Worm (Caenorhabditis elegans): ENCODE results near the gene C28G1.6.

DNA sequence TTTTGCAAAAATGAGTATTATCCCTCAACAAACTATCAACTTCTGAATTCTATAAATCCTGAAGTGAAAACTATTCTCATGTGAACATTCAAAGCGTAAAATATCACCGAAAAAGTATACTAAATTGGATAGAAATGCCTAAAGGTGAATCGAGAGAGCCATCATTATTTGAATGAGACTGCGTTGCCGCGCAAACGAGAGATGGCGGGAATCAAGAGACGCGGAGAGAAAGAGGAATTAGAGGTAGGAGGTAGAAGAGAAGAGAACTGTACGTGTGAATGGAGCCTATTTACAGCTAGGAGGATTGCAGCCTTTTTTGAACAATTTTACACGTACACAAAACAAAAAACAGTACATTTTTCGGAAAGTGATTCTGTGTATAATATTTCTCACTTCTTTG is 28.5 kb upstream of the C28G1.6 start:
- TF ChIP-seq ceh-88 (GFP tag; IDR thresholded peaks at IDR 0.05) (no peak), unc-62 (GFP tag; optimal IDR thresholded peaks at IDR 0.05) (no peak), nhr-77 (tag; optimal IDR thresholded peaks at IDR 0.05) (no peak), mep-1 (tag; optimal IDR thresholded peaks at IDR 0.05) (no peak), pqm-1 (tag; optimal IDR thresholded peaks at IDR 0.05) (no peak), nhr-71 (tag; optimal IDR thresholded peaks at IDR 0.05) (no peak), unc-86 (tag; optimal IDR thresholded peaks at IDR 0.05) (no peak), mdl-1 (tag; optimal IDR thresholded peaks at IDR 0.05) (no peak), ztf-4 (tag; optimal IDR thresholded peaks at IDR 0.05) (no peak), ama-1 (optimal IDR thresholded peaks at IDR 0.05) (no peak), lir-3 (tag; optimal IDR thresholded peaks at IDR 0.05; ENCODE audit: poor library complexity) (no peak), zag-1 (tag; optimal IDR thresholded peaks at IDR 0.05) (no peak), ztf-11 (tag; optimal IDR thresholded peaks at IDR 0.05) (no peak)
